Worm (Caenorhabditis elegans) whole organism, L2 larva: ENCODE measurements around the gene pssy-2.

Experiments used
- gmeb-1 ChIP-seq: fragments of 150-350 bp; optimal IDR thresholded peaks from 2 replicates; lab custom pipeline; 2014; ENCODE audit warnings: missing biosample characterization, missing genetic modification characterization
- unc-62 ChIP-seq: fragments of 150-350 bp; optimal IDR thresholded peaks from 2 replicates; lab custom pipeline; 2014; ENCODE audit warnings: missing biosample characterization, missing genetic modification reagents, missing genetic modification characterization
- ztf-1 ChIP-seq: fragments of 200-800 bp; sonication (Bioruptor generic); conservative IDR thresholded peaks from 2 replicates; pipeline ENCODE4 v1.3.6; 2022; ENCODE audit warnings: missing genetic modification characterization, missing compliant biosample characterization

ce11 chrIII:13514470-13514869, 42.9 kb downstream of the pssy-2 start, which contains the start of gene mlh-1:
- TF ChIP-seq unc-62, result no peak
- TF ChIP-seq ztf-1, result no peak
- TF ChIP-seq gmeb-1 (tag; lab: Kevin White, UChicago), result no peak
